Fruit fly (Drosophila melanogaster) whole organism, embryonic: ENCODE results near the gene CG7296.
A peak's percentile ranks its signal among the peaks of the same experiment; 100 is the strongest.

ENCODE experiments used
- Atf-2 ChIP-seq: fragments of 200-800 bp; sonication (Bioruptor generic); optimal IDR thresholded peaks from 2 replicates; lab custom pipeline; 2016; ENCODE audit warnings: missing biosample characterization, missing genetic modification characterization
- Awh ChIP-seq: fragments of 200-800 bp; sonication (Bioruptor generic); IDR thresholded peaks from 2 replicates; pipeline ENCODE4, ENCODE4 v1.3.6; 2022; ENCODE audit warnings: missing biosample characterization, missing genetic modification characterization
- BtbVII ChIP-seq: fragments of 200-800 bp; sonication (Bioruptor generic); optimal IDR thresholded peaks from 3 replicates; lab custom pipeline; 2017; ENCODE audit warnings: missing biosample characterization, mild to moderate bottlenecking, missing genetic modification characterization
- CG10366 ChIP-seq: fragments of 200-800 bp; sonication (Bioruptor generic); IDR thresholded peaks from 2 replicates; pipeline ENCODE4 v1.3.6; 2022; ENCODE audit warnings: missing biosample characterization, missing genetic modification characterization
- CG11723 ChIP-seq: fragments of 200-800 bp; sonication (Bioruptor generic); optimal IDR thresholded peaks from 2 replicates; lab custom pipeline; 2017; ENCODE audit warnings: missing biosample characterization, mild to moderate bottlenecking, missing genetic modification characterization
- CG12104 ChIP-seq: fragments of 200-800 bp; sonication (Bioruptor generic); optimal IDR thresholded peaks from 3 replicates; lab custom pipeline; 2016; ENCODE audit warnings: missing biosample characterization, missing genetic modification characterization
- CG12391 ChIP-seq: fragments of 200-800 bp; sonication (Bioruptor generic); optimal IDR thresholded peaks from 3 replicates; lab custom pipeline; 2018; ENCODE audit warnings: missing biosample characterization, mild to moderate bottlenecking, missing genetic modification characterization, moderate library complexity
- CG12769 ChIP-seq: fragments of 200-800 bp; sonication (Bioruptor generic); optimal IDR thresholded peaks from 2 replicates; lab custom pipeline; 2019; ENCODE audit warnings: missing biosample characterization, mild to moderate bottlenecking, missing genetic modification characterization, moderate library complexity
- CG13894 ChIP-seq: fragments of 200-800 bp; sonication (Bioruptor generic); optimal IDR thresholded peaks from 3 replicates; lab custom pipeline; 2018; ENCODE audit warnings: missing biosample characterization, mild to moderate bottlenecking, missing genetic modification characterization, moderate library complexity
- CG15514 ChIP-seq: fragments of 200-800 bp; sonication (Bioruptor generic); optimal IDR thresholded peaks from 3 replicates; lab custom pipeline; 2017; ENCODE audit warnings: missing biosample characterization, missing genetic modification characterization, mild to moderate bottlenecking, moderate library complexity, missing genetic modification reagents
- CG31365 ChIP-seq: fragments of 200-800 bp; sonication (Bioruptor generic); optimal IDR thresholded peaks from 2 replicates; lab custom pipeline; 2018; ENCODE audit warnings: missing biosample characterization, mild to moderate bottlenecking, missing genetic modification characterization
- CG32767 ChIP-seq: fragments of 200-800 bp; sonication (Bioruptor generic); IDR thresholded peaks from 2 replicates; pipeline ENCODE4 v1.3.6; 2022; ENCODE audit warnings: missing biosample characterization, missing genetic modification characterization
- CG4360 ChIP-seq: fragments of 200-800 bp; sonication (Bioruptor generic); IDR thresholded peaks from 2 replicates; pipeline ENCODE4 v1.3.6; 2022; ENCODE audit warnings: missing biosample characterization, missing genetic modification characterization
- CG4730 ChIP-seq: fragments of 200-800 bp; sonication (Bioruptor generic); IDR thresholded peaks from 2 replicates; pipeline ENCODE4 v1.3.6; 2022; ENCODE audit warnings: missing biosample characterization, missing genetic modification characterization
- CG5180 ChIP-seq: fragments of 200-800 bp; sonication (Bioruptor generic); optimal IDR thresholded peaks from 3 replicates; lab custom pipeline; 2017; ENCODE audit warnings: missing biosample characterization, missing genetic modification characterization, mild to moderate bottlenecking, moderate library complexity, missing genetic modification reagents
- CG8089 ChIP-seq: fragments of 200-800 bp; sonication (Bioruptor generic); optimal IDR thresholded peaks from 3 replicates; lab custom pipeline; 2016; ENCODE audit warnings: missing biosample characterization, missing genetic modification characterization
- CG8359 ChIP-seq: fragments of 200-800 bp; sonication (Bioruptor generic); optimal IDR thresholded peaks from 2 replicates; lab custom pipeline; 2017; ENCODE audit warnings: missing biosample characterization, mild to moderate bottlenecking, missing genetic modification characterization, borderline replicate concordance
- CG9215 ChIP-seq: fragments of 200-800 bp; sonication (Bioruptor generic); IDR thresholded peaks from 2 replicates; pipeline ENCODE4 v1.3.6; 2022; ENCODE audit warnings: missing biosample characterization, missing genetic modification characterization
- Elba2 ChIP-seq: fragments of 200-800 bp; sonication (Bioruptor generic); optimal IDR thresholded peaks from 3 replicates; lab custom pipeline; 2016; ENCODE audit warnings: missing biosample characterization, missing genetic modification characterization
- Ets65A ChIP-seq: fragments of 200-800 bp; sonication (Bioruptor generic); peaks from one replicate; lab custom pipeline; 2016; ENCODE audit warnings: missing biosample characterization, missing genetic modification characterization
- Fer1 ChIP-seq: fragments of 200-800 bp; sonication (Bioruptor generic); optimal IDR thresholded peaks from 2 replicates; lab custom pipeline; 2017; ENCODE audit warnings: missing biosample characterization, mild to moderate bottlenecking, missing genetic modification characterization
- GATAe ChIP-seq: fragments of 200-800 bp; sonication (Bioruptor generic); conservative IDR thresholded peaks from 2 replicates; pipeline ENCODE4 v1.3.6; 2022; ENCODE audit warnings: missing biosample characterization, missing genetic modification characterization
- HmgZ ChIP-seq: fragments of 200-800 bp; sonication (Bioruptor generic); optimal IDR thresholded peaks from 2 replicates; lab custom pipeline; 2018; ENCODE audit warnings: missing biosample characterization, mild to moderate bottlenecking, missing genetic modification characterization
- Hr51 ChIP-seq, 2 experiments: fragments of 200-800 bp; sonication (Bioruptor generic); optimal IDR thresholded peaks; 2 replicates in 1 of 2; 3 replicates in 1 of 2; lab custom pipeline; 2016 to 2018; ENCODE audit warnings: missing biosample characterization in 2 of 2, missing genetic modification characterization in 2 of 2, mild to moderate bottlenecking in 1 of 2, moderate library complexity in 1 of 2
- Optix ChIP-seq: fragments of 200-800 bp; sonication (Bioruptor generic); IDR thresholded peaks from 3 replicates; pipeline ENCODE4 v1.3.6; 2022; ENCODE audit warnings: missing biosample characterization, missing genetic modification characterization
- Rfx ChIP-seq: fragments of 200-800 bp; sonication (Bioruptor generic); IDR thresholded peaks from 2 replicates; pipeline ENCODE4 v1.3.6; 2022; ENCODE audit warnings: missing biosample characterization, missing genetic modification characterization
- Sry-β ChIP-seq: fragments of 200-800 bp; sonication (Bioruptor generic); optimal IDR thresholded peaks from 2 replicates; lab custom pipeline; 2018; ENCODE audit warnings: missing biosample characterization, mild to moderate bottlenecking, missing genetic modification characterization, moderate library complexity
- Xbp1 ChIP-seq: fragments of 200-800 bp; sonication (Bioruptor generic); optimal IDR thresholded peaks from 3 replicates; lab custom pipeline; 2016; ENCODE audit warnings: missing biosample characterization, mild to moderate bottlenecking, missing genetic modification characterization
- abd-A ChIP-seq: fragments of 200-800 bp; sonication (Bioruptor generic); optimal IDR thresholded peaks from 3 replicates; lab custom pipeline; 2019; ENCODE audit warnings: missing biosample characterization, mild to moderate bottlenecking, missing genetic modification characterization, moderate library complexity
- bowl ChIP-seq: fragments of 200-800 bp; sonication (Bioruptor generic); IDR thresholded peaks from 2 replicates; pipeline ENCODE4 v1.3.6; 2022; ENCODE audit warnings: missing biosample characterization, missing genetic modification characterization
- corto ChIP-seq: fragments of 200-800 bp; sonication (Bioruptor generic); optimal IDR thresholded peaks from 2 replicates; lab custom pipeline; 2016; ENCODE audit warnings: missing biosample characterization, mild to moderate bottlenecking, missing genetic modification characterization, moderate library complexity
- dan ChIP-seq: fragments of 200-800 bp; sonication (Bioruptor generic); IDR thresholded peaks from 2 replicates; pipeline ENCODE4 v1.3.6; 2022; ENCODE audit warnings: missing biosample characterization, missing genetic modification characterization
- fd96Cb ChIP-seq: fragments of 200-800 bp; sonication (Bioruptor generic); optimal IDR thresholded peaks from 2 replicates; lab custom pipeline; 2018; ENCODE audit warnings: missing biosample characterization, mild to moderate bottlenecking, missing genetic modification characterization, moderate library complexity
- gfzf ChIP-seq: fragments of 200-800 bp; sonication (Bioruptor generic); optimal IDR thresholded peaks from 2 replicates; lab custom pipeline; 2016; ENCODE audit warnings: missing biosample characterization, mild to moderate bottlenecking, missing genetic modification characterization, moderate library complexity
- h ChIP-seq: fragments of >200 bp; optimal IDR thresholded peaks from 2 replicates; lab custom pipeline; 2017
- kni ChIP-seq: fragments of 200-800 bp; sonication (Bioruptor generic); optimal IDR thresholded peaks from 3 replicates; lab custom pipeline; 2017; ENCODE audit warnings: mild to moderate bottlenecking, missing biosample characterization, missing genetic modification reagents, missing genetic modification characterization
- oc ChIP-seq: fragments of 200-800 bp; sonication (Bioruptor generic); optimal IDR thresholded peaks from 2 replicates; lab custom pipeline; 2018; ENCODE audit warnings: missing biosample characterization, mild to moderate bottlenecking, missing genetic modification characterization, moderate library complexity
- pita ChIP-seq: fragments of 200-800 bp; sonication (Bioruptor generic); optimal IDR thresholded peaks from 2 replicates; lab custom pipeline; 2017; ENCODE audit warnings: missing biosample characterization, mild to moderate bottlenecking, missing genetic modification characterization
- pros ChIP-seq: fragments of 200-800 bp; sonication (Bioruptor generic); optimal IDR thresholded peaks from 3 replicates; lab custom pipeline; 2019; ENCODE audit warnings: missing biosample characterization, mild to moderate bottlenecking, missing genetic modification characterization, moderate library complexity
- row ChIP-seq: fragments of 200-800 bp; sonication (Bioruptor generic); IDR thresholded peaks from 3 replicates; pipeline ENCODE4 v1.3.6; 2022; ENCODE audit warnings: missing biosample characterization, missing genetic modification characterization
- slbo ChIP-seq: fragments of 200-800 bp; sonication (Bioruptor generic); IDR thresholded peaks from 2 replicates; pipeline ENCODE4 v1.3.6; 2022; ENCODE audit warnings: missing biosample characterization, missing genetic modification characterization
- sug ChIP-seq: fragments of 200-800 bp; optimal IDR thresholded peaks from 2 replicates; lab custom pipeline; 2019; ENCODE audit warnings: missing biosample characterization, mild to moderate bottlenecking, missing genetic modification characterization, moderate library complexity
- tap ChIP-seq: fragments of 200-800 bp; optimal IDR thresholded peaks from 3 replicates; lab custom pipeline; 2019; ENCODE audit warnings: missing biosample characterization, mild to moderate bottlenecking, missing genetic modification characterization, moderate library complexity
- toy ChIP-seq: fragments of 200-800 bp; sonication (Bioruptor generic); IDR thresholded peaks from 2 replicates; pipeline ENCODE4 v1.3.6; 2022; ENCODE audit warnings: missing biosample characterization, missing genetic modification characterization
- tup ChIP-seq: fragments of 200-800 bp; sonication (Bioruptor generic); optimal IDR thresholded peaks from 2 replicates; lab custom pipeline; 2016; ENCODE audit warnings: missing biosample characterization, mild to moderate bottlenecking, missing genetic modification characterization, moderate library complexity
- vvl ChIP-seq: fragments of 200-800 bp; sonication (Bioruptor generic); IDR thresholded peaks from 2 replicates; pipeline ENCODE4 v1.3.6; 2022; ENCODE audit warnings: missing biosample characterization, missing genetic modification characterization
- wdn ChIP-seq: fragments of 200-800 bp; sonication (Bioruptor generic); IDR thresholded peaks from 2 replicates; pipeline ENCODE4 v1.3.6; 2022; ENCODE audit warnings: missing biosample characterization, missing genetic modification characterization
- wor ChIP-seq: fragments of 200-800 bp; sonication (Bioruptor generic); IDR thresholded peaks from 2 replicates; pipeline ENCODE4 v1.3.6; 2022; ENCODE audit warnings: missing biosample characterization, missing genetic modification characterization
- zfh1 ChIP-seq: fragments of 200-800 bp; sonication (Bioruptor generic); IDR thresholded peaks from 3 replicates; pipeline ENCODE4 v1.3.6; 2022; ENCODE audit warnings: missing biosample characterization, missing genetic modification characterization

The CG7296 gene

dm6 chr2L:10687009-10687793 is at the start of gene CG7296:
Gene CG7296 (minus strand): TSS chr2L:10687066.
- peak; percentile 95 for TF ChIP-seq CG15514
- TF ChIP-seq Elba2 (GFP tag; lab: Kevin White, UChicago) = no peak
- no peak for TF ChIP-seq tup
- TF ChIP-seq zfh1 (GFP tag; lab: Robert Waterston, UW) = 0 out of 3 replicates have a peak, but pooled peaks have one; percentile 2
- TF ChIP-seq Awh = peak; percentile 90
- TF ChIP-seq vvl (GFP tag; lab: Robert Waterston, UW) = peak; percentile 21; the same call in 1 of the 2 replicates
- 0 out of 3 replicates have a peak, but pooled peaks have one; percentile 19 for TF ChIP-seq row (GFP tag; lab: Robert Waterston, UW)
- no peak for TF ChIP-seq CG8089
- no peak for TF ChIP-seq Fer1 (GFP tag; lab: Kevin White, UChicago)
- TF ChIP-seq CG13894 (tag; lab: Kevin White, UChicago) = peak; percentile 72
- peak; percentile 71 for TF ChIP-seq CG12769 (tag; lab: Kevin White, UChicago)
- TF ChIP-seq CG5180 (GFP tag; lab: Kevin White, UChicago) = no peak
- TF ChIP-seq kni (GFP tag; lab: Kevin White, UChicago) = peak; percentile 33
- TF ChIP-seq abd-A = peak; percentile 71
- peak; percentile 43 for TF ChIP-seq Sry-β

dm6 chr2L:10735923-10736322 is 49.1 kb upstream of the CG7296 start, which contains the start of gene Nup107:
Gene Nup107 (minus strand): TSS chr2L:10736071.
- no peak for TF ChIP-seq corto (GFP tag; lab: Kevin White, UChicago)
- TF ChIP-seq CG11723 = no peak
- TF ChIP-seq toy (GFP tag; lab: Robert Waterston, UW) = no peak
- TF ChIP-seq h = no peak
- peak; percentile 27 for TF ChIP-seq HmgZ (tag; lab: Kevin White, UChicago)
- TF ChIP-seq Hr51 (GFP tag; optimal IDR thresholded peaks at IDR 0.05; lab: Kevin White, UChicago) = no peak
- no peak for TF ChIP-seq kni (GFP tag; lab: Kevin White, UChicago)
- peak; percentile 38 for TF ChIP-seq Xbp1 (GFP tag; lab: Kevin White, UChicago)
- no peak for TF ChIP-seq oc (tag; lab: Kevin White, UChicago)
- TF ChIP-seq slbo (GFP tag; lab: Robert Waterston, UW) = peak; percentile 54; the same call in 1 of the 2 replicates
- TF ChIP-seq dan (GFP tag; lab: Robert Waterston, UW) = no peak
- no peak for TF ChIP-seq CG4730 (GFP tag; lab: Robert Waterston, UW)
- TF ChIP-seq Atf-2 (GFP tag; lab: Kevin White, UChicago) = no peak
- no peak for TF ChIP-seq CG32767 (GFP tag; lab: Robert Waterston, UW)
- TF ChIP-seq Rfx = peak; percentile 34; the same call in 1 of the 2 replicates
- TF ChIP-seq wor (GFP tag; lab: Robert Waterston, UW) = no peak
- TF ChIP-seq gfzf (GFP tag; lab: Kevin White, UChicago) = peak; percentile 87
- no peak for TF ChIP-seq Optix
- no peak for TF ChIP-seq CG31365 (tag; lab: Kevin White, UChicago)
- no peak for TF ChIP-seq sug (tag; lab: Kevin White, UChicago)
- TF ChIP-seq fd96Cb (tag; lab: Kevin White, UChicago) = peak; percentile 7
- no peak for TF ChIP-seq tap
- peak; percentile 92 for TF ChIP-seq Ets65A
- no peak for TF ChIP-seq CG9215 (GFP tag; lab: Robert Waterston, UW)
- no peak for TF ChIP-seq pros
- TF ChIP-seq BtbVII = no peak
- no peak for TF ChIP-seq pita (GFP tag; lab: Kevin White, UChicago)
- TF ChIP-seq CG4360 = no peak
- TF ChIP-seq GATAe (GFP tag; lab: Robert Waterston, UW) = no peak
- peak; percentile 32 for TF ChIP-seq CG12391 (tag; lab: Kevin White, UChicago)
- TF ChIP-seq wdn = no peak
- no peak for TF ChIP-seq bowl
- TF ChIP-seq CG12104 = no peak
- no peak; the same call in 1 of the 2 replicates for TF ChIP-seq CG10366 (GFP tag; lab: Robert Waterston, UW)
- no peak for TF ChIP-seq CG8359
